Fruit fly (Drosophila melanogaster) whole organism: ENCODE measurements around the gene CG12645.

Source experiments
- CG8478 ChIP-seq: fragments of >200 bp; optimal IDR thresholded peaks from 2 replicates; lab custom pipeline; 2018; ENCODE audit warnings: inconsistent platforms
- Dll ChIP-seq: fragments of >200 bp; optimal IDR thresholded peaks from 2 replicates; lab custom pipeline; 2017
- EcR ChIP-seq, 2 experiments: fragments of >200 bp; optimal IDR thresholded peaks; 2 replicates each; lab custom pipeline; 2017; ENCODE audit warnings: missing biosample characterization in 2 of 2, missing genetic modification characterization in 2 of 2, missing genetic modification reagents in 2 of 2
- pan ChIP-seq: fragments of >200 bp; optimal IDR thresholded peaks from 2 replicates; lab custom pipeline; 2017
- psq ChIP-seq: fragments of >200 bp; optimal IDR thresholded peaks from 2 replicates; lab custom pipeline; 2017
- usp ChIP-seq: fragments of >200 bp; optimal IDR thresholded peaks from 2 replicates; lab custom pipeline; 2017; ENCODE audit warnings: missing biosample characterization, missing genetic modification characterization, mixed read lengths

Gene CG12645

DNA sequence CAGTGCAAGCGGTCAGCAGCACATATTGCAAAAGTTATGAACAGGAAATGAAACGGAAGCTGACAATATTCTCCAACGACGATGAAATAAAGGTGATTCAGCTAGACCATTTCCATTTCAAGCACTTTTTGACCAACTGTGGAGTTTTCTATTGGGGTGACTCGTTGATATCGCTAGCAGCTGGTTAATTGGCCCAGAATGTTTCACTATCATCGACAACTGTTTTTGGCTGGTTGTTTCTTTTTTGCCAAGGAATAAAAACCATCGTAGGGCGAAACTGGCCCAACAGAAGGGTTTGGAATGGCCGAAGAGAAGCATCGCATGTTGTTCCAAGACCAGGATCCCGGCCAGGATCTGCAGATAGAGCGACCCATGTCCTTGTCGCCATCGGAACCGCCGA lies at the start of gene CG12645:
Gene CG12645 (plus strand): TSS at position 301 of the 400 bp plus-strand sequence.
- no peak for TF ChIP-seq Dll (lab: Kevin White, UChicago)
- no peak for TF ChIP-seq psq (lab: Kevin White, UChicago)
- no peak for TF ChIP-seq pan (lab: Kevin White, UChicago)
- TF ChIP-seq EcR (GFP tag; optimal IDR thresholded peaks at IDR 0.05; lab: Kevin White, UChicago): no peak

- TF ChIP-seq pan (lab: Kevin White, UChicago) (no peak), CG8478 (lab: Kevin White, UChicago) (no peak), usp (no peak), psq (lab: Kevin White, UChicago) (no peak), Dll (lab: Kevin White, UChicago) (no peak), EcR (GFP tag; optimal IDR thresholded peaks at IDR 0.05; lab: Kevin White, UChicago) (no peak)
Measured at dm6 chrX:10104477-10104876, 48.9 kb upstream of the CG12645 start.

DNA sequence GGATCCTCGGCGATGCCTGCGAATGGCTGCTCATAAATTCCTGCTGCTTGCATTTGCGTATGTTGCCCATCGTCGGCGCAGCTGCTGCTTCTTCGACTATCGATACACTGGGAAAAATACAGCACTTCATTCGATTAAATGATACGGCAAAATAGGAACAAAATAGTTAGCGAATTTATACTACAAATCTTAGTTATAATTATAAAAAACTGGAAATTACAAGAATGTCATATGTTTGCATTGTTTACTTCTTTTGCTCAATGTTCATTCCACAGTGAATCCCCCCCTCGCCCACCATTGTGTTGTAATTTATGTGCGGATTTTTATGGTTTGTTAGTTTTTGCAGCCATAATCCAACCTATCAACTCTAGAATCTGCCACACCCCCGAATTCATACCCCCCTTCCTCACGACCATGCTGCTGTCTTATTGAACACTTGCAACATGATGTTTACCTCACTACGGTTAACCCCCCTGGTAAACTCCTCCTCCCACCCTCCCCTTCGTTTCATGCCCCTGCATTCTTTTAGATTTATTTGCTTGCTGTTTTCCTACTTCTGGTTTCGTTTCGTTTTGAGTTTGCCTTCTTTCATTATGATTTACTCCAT lies 47.6 kb upstream of the CG12645 start:
- TF ChIP-seq CG8478 (lab: Kevin White, UChicago): no peak
- no peak for TF ChIP-seq EcR (GFP tag; optimal IDR thresholded peaks at IDR 0.05; lab: Kevin White, UChicago)
- no peak for TF ChIP-seq Dll (lab: Kevin White, UChicago)
- TF ChIP-seq usp: no peak
- no peak for TF ChIP-seq psq (lab: Kevin White, UChicago)
- TF ChIP-seq pan (lab: Kevin White, UChicago): no peak

dm6 chrX:10106562-10107147 lies 46.8 kb upstream of the CG12645 start:
- TF ChIP-seq psq (lab: Kevin White, UChicago): no peak
- no peak for TF ChIP-seq Dll (lab: Kevin White, UChicago)
- no peak for TF ChIP-seq EcR (GFP tag; optimal IDR thresholded peaks at IDR 0.05; lab: Kevin White, UChicago)
- TF ChIP-seq usp: no peak
- no peak for TF ChIP-seq CG8478 (lab: Kevin White, UChicago)
- TF ChIP-seq pan (lab: Kevin White, UChicago): no peak

- TF ChIP-seq EcR (GFP tag; optimal IDR thresholded peaks at IDR 0.05; lab: Kevin White, UChicago): no peak
- TF ChIP-seq CG8478 (lab: Kevin White, UChicago): no peak
- TF ChIP-seq pan (lab: Kevin White, UChicago): no peak
- TF ChIP-seq Dll (lab: Kevin White, UChicago): no peak
- no peak for TF ChIP-seq usp
- no peak for TF ChIP-seq psq (lab: Kevin White, UChicago)
Measured at dm6 chrX:10108286-10108685, 45.1 kb upstream of the CG12645 start.

DNA sequence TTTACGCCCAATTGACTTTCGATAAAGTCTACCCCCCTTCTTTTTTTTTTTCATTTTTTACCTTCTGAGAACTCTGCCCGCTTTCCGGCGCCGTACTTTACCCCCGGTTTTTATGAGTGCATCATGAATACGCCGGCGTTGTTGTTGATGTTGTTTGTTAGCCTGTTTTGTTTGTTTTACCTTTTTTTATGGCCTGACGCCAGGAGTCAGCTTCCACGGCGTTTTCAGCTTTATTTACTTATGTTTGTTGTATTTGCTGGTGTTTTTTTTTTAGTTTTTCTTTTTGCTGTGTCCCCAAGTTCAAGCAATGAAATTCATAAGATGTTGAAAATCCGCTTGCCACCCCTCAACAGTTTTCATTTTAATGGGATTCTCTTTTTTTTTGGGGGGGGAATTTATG lies 42.5 kb upstream of the CG12645 start:
- TF ChIP-seq pan (lab: Kevin White, UChicago) (no peak), EcR (GFP tag; optimal IDR thresholded peaks at IDR 0.05; lab: Kevin White, UChicago) (no peak), Dll (lab: Kevin White, UChicago) (no peak), CG8478 (lab: Kevin White, UChicago) (no peak), usp (no peak), psq (lab: Kevin White, UChicago) (no peak)

DNA sequence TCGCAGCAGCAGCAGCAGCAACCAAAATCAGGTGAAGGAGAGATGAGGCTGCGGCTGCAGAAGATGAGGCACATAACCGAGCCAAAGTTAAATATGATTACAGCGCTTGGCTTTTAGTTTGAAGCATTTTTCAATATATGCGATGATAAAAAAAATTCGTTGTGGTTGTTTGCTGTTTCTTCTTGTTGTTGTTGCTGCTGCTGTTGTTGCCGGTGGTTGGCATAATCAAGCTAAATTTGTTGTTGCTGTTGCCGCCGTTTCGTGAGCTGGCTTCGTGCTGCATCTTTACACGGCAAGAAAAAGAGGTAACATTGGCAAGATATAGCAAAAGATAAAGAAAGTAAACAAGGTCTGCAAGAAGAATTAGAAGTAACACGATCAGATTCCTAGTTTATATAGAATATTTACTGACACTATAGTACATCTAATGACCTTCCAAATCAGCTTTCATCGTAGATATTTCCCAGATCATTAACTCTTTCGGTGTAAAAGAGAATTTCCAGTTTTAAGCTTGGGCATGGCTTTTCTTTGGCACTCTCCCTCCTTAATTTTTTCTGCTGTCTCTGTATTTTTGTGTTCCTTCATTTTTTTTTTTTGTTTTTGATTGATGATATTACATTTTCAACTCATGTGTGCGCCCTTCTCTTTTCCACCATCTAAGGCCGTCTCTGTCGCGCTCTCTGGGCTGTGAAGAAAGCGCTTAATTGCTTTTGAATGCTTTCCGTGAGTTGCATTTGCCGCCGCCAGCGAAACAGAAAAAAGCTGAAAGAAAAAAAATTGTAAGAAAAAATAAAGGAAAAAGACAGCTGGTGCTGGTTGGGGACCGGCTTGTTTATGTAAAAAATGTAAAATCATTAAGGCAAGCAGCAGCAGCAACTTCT lies 39.3 kb upstream of the CG12645 start:
- TF ChIP-seq EcR (GFP tag; optimal IDR thresholded peaks at IDR 0.05; lab: Kevin White, UChicago): no peak
- TF ChIP-seq Dll (lab: Kevin White, UChicago): no peak
- TF ChIP-seq CG8478 (lab: Kevin White, UChicago): no peak
- no peak for TF ChIP-seq usp
- TF ChIP-seq psq (lab: Kevin White, UChicago): no peak
- no peak for TF ChIP-seq pan (lab: Kevin White, UChicago)

DNA sequence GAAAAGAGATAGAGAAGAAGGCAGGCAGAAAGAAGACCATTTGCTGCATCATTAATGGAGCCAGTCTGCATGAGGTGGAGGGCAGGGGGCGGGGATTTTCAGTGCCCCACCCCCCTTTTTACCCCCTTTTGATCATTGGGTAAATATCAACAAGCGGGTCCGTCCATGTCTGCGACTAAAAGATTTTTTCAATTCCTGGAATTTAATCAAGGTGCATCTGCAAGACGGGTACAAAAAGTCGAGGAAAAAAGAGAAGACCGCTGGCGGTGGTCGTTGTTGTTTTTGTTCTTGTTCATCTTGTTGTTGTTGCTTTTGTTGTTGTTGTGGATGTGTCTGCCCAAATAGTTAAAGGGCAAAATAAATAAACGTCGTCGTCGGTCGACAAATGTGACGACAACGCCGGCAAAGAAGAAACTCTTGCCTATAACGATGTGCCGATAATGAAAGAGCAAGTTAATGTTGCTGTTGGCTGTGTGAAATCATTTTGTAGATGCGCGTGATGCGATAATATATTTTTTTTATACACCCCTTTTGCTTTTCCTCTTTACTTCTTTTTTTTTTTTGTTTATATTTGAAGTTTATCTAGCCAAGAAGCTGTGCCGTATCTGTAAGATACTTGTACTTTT lies 37.7 kb upstream of the CG12645 start:
- TF ChIP-seq usp: no peak
- TF ChIP-seq CG8478 (lab: Kevin White, UChicago): no peak
- TF ChIP-seq pan (lab: Kevin White, UChicago): no peak
- no peak for TF ChIP-seq Dll (lab: Kevin White, UChicago)
- no peak for TF ChIP-seq psq (lab: Kevin White, UChicago)
- TF ChIP-seq EcR (GFP tag; optimal IDR thresholded peaks at IDR 0.05; lab: Kevin White, UChicago): no peak

dm6 chrX:10118333-10118732 lies 35.1 kb upstream of the CG12645 start:
- no peak for TF ChIP-seq psq (lab: Kevin White, UChicago)
- no peak for TF ChIP-seq CG8478 (lab: Kevin White, UChicago)
- no peak for TF ChIP-seq EcR (GFP tag; optimal IDR thresholded peaks at IDR 0.05; lab: Kevin White, UChicago)
- TF ChIP-seq usp: no peak
- TF ChIP-seq pan (lab: Kevin White, UChicago): no peak
- TF ChIP-seq Dll (lab: Kevin White, UChicago): no peak

dm6 chrX:10125629-10126028 lies 27.8 kb upstream of the CG12645 start:
- TF ChIP-seq CG8478 (lab: Kevin White, UChicago) (no peak), EcR (GFP tag; optimal IDR thresholded peaks at IDR 0.05; lab: Kevin White, UChicago) (no peak)

DNA sequence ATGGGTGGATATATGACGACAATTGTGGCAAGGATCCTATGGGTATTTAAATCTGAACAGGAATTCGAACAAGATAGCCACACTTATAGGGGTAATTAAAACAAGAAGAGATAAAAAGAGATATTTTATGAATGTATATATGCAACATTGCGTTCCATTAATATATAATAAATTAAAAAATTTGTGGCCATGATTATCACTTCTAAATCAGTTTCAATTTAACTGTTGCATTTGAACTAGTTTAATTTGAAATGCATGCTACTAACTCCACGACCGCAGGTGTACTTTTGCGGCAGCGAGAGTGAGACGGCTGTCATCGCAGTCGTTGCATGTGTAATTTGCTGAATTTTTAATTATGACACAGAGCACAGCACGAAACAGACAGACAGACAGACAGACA lies 26.2 kb upstream of the CG12645 start:
- no peak for TF ChIP-seq psq (lab: Kevin White, UChicago)
